Worm (Caenorhabditis elegans) whole organism, midembryonic: Measurements from ENCODE around the gene K03H1.9.

Experiments
- T22C8.4 ChIP-seq: fragments of 200-800 bp; sonication (Bioruptor generic); IDR thresholded peaks from 2 replicates; pipeline ENCODE4 v1.3.6; 2022; ENCODE audit warnings: missing genetic modification characterization, missing compliant biosample characterization
- cog-1 ChIP-seq: sonication (generic microtip); optimal IDR thresholded peaks from 2 replicates; lab custom pipeline; 2016; ENCODE audit warnings: missing genetic modification characterization, missing compliant biosample characterization
- flt-1 ChIP-seq: fragments of 200-800 bp; sonication (Bioruptor generic); IDR thresholded peaks from 2 replicates; pipeline ENCODE4 v1.3.6; 2022; ENCODE audit warnings: missing genetic modification characterization, missing compliant biosample characterization
- klf-2 ChIP-seq: fragments of 200-800 bp; sonication (Bioruptor generic); conservative IDR thresholded peaks from 2 replicates; pipeline ENCODE4 v1.3.6; 2022; ENCODE audit warnings: missing genetic modification reagents, missing genetic modification characterization, missing compliant biosample characterization
- med-1 ChIP-seq: sonication (generic microtip); optimal IDR thresholded peaks from 2 replicates; lab custom pipeline; 2017; ENCODE audit warnings: missing genetic modification characterization, mild to moderate bottlenecking, missing compliant biosample characterization, antibody characterized with exemption, missing genetic modification reagents; ENCODE audit not compliant: insufficient read depth
- ref-1 ChIP-seq: fragments of 200-800 bp; sonication (Bioruptor generic); conservative IDR thresholded peaks from 2 replicates; pipeline ENCODE4 v1.3.6; 2022; ENCODE audit warnings: missing genetic modification reagents, missing genetic modification characterization, missing compliant biosample characterization
- tab-1 ChIP-seq: fragments of 200-800 bp; sonication (Bioruptor generic); IDR thresholded peaks from 2 replicates; pipeline ENCODE4 v1.3.6; 2022; ENCODE audit warnings: missing genetic modification characterization, missing compliant biosample characterization
- ztf-23 ChIP-seq: fragments of 200-800 bp; sonication (Bioruptor generic); IDR thresholded peaks from 2 replicates; pipeline ENCODE4 v1.3.6; 2022; ENCODE audit warnings: missing genetic modification reagents, missing genetic modification characterization, missing compliant biosample characterization
- ztf-29 ChIP-seq: fragments of 200-800 bp; sonication (Bioruptor generic); IDR thresholded peaks from 2 replicates; pipeline ENCODE4 v1.3.6; 2022; ENCODE audit warnings: missing genetic modification reagents, missing genetic modification characterization, missing compliant biosample characterization

The K03H1.9 gene

ce11 chrIII:9930406-9930805, 10.9 kb downstream of the K03H1.9 start:
- TF ChIP-seq klf-2 (GFP tag; lab: Robert Waterston, UW) (no peak), cog-1 (tag; lab: Kevin White, UChicago) (no peak), ztf-29 (GFP tag; lab: Robert Waterston, UW) (no peak), tab-1 (GFP tag; lab: Robert Waterston, UW) (no peak), ref-1 (GFP tag; lab: Robert Waterston, UW) (no peak), flt-1 (GFP tag; lab: Robert Waterston, UW) (no peak), ztf-23 (GFP tag; lab: Robert Waterston, UW) (no peak), med-1 (GFP tag; lab: Kevin White, UChicago) (no peak), T22C8.4 (GFP tag; lab: Robert Waterston, UW) (no peak)

ce11 chrIII:9929525-9929924, 11.8 kb downstream of the K03H1.9 start:
- TF ChIP-seq ref-1 (GFP tag; lab: Robert Waterston, UW): no peak
- TF ChIP-seq klf-2 (GFP tag; lab: Robert Waterston, UW): no peak

- no peak for TF ChIP-seq ref-1 (GFP tag; lab: Robert Waterston, UW)
- TF ChIP-seq cog-1 (tag; lab: Kevin White, UChicago): no peak
- no peak for TF ChIP-seq ztf-29 (GFP tag; lab: Robert Waterston, UW)
- TF ChIP-seq T22C8.4 (GFP tag; lab: Robert Waterston, UW): no peak
- TF ChIP-seq ztf-23 (GFP tag; lab: Robert Waterston, UW): no peak
- no peak for TF ChIP-seq flt-1 (GFP tag; lab: Robert Waterston, UW)
- no peak for TF ChIP-seq med-1 (GFP tag; lab: Kevin White, UChicago)
- no peak for TF ChIP-seq klf-2 (GFP tag; lab: Robert Waterston, UW)
- TF ChIP-seq tab-1 (GFP tag; lab: Robert Waterston, UW): no peak
Observed at ce11 chrIII:9928777-9929176, 12.5 kb downstream of the K03H1.9 start, which contains the start of gene ttr-1. ttr-1 (plus strand) TSS chrIII:9929077.

ce11 chrIII:9927378-9927777, 13.9 kb downstream of the K03H1.9 start, which contains the start of gene ttr-2:
ttr-2 (plus strand) TSS chrIII:9927769.
- no peak for TF ChIP-seq flt-1 (GFP tag; lab: Robert Waterston, UW)
- TF ChIP-seq ztf-29 (GFP tag; lab: Robert Waterston, UW): no peak
- no peak for TF ChIP-seq ref-1 (GFP tag; lab: Robert Waterston, UW)
- no peak for TF ChIP-seq cog-1 (tag; lab: Kevin White, UChicago)
- TF ChIP-seq T22C8.4 (GFP tag; lab: Robert Waterston, UW): no peak
- no peak for TF ChIP-seq ztf-23 (GFP tag; lab: Robert Waterston, UW)
- TF ChIP-seq tab-1 (GFP tag; lab: Robert Waterston, UW): no peak
- TF ChIP-seq med-1 (GFP tag; lab: Kevin White, UChicago): no peak
- no peak for TF ChIP-seq klf-2 (GFP tag; lab: Robert Waterston, UW)

- no peak for TF ChIP-seq flt-1 (GFP tag; lab: Robert Waterston, UW)
- TF ChIP-seq tab-1 (GFP tag; lab: Robert Waterston, UW): no peak
- TF ChIP-seq ztf-23 (GFP tag; lab: Robert Waterston, UW): no peak
- no peak for TF ChIP-seq klf-2 (GFP tag; lab: Robert Waterston, UW)
- TF ChIP-seq ztf-29 (GFP tag; lab: Robert Waterston, UW): no peak
- TF ChIP-seq cog-1 (tag; lab: Kevin White, UChicago): no peak
- TF ChIP-seq med-1 (GFP tag; lab: Kevin White, UChicago): no peak
- TF ChIP-seq T22C8.4 (GFP tag; lab: Robert Waterston, UW): no peak
- no peak for TF ChIP-seq ref-1 (GFP tag; lab: Robert Waterston, UW)
Observed at ce11 chrIII:9926650-9927049, 14.6 kb downstream of the K03H1.9 start, which contains the start of gene ttr-3. ttr-3 (minus strand) TSS chrIII:9926750.

ce11 chrIII:9922874-9923273, 18.4 kb downstream of the K03H1.9 start, which contains the start of gene cbp-2:
cbp-2 (plus strand) TSS chrIII:9923174.
- TF ChIP-seq T22C8.4 (GFP tag; lab: Robert Waterston, UW) (no peak), med-1 (GFP tag; lab: Kevin White, UChicago) (no peak), ztf-29 (GFP tag; lab: Robert Waterston, UW) (no peak), flt-1 (GFP tag; lab: Robert Waterston, UW) (no peak), tab-1 (GFP tag; lab: Robert Waterston, UW) (no peak), cog-1 (tag; lab: Kevin White, UChicago) (no peak), klf-2 (GFP tag; lab: Robert Waterston, UW) (no peak), ztf-23 (GFP tag; lab: Robert Waterston, UW) (no peak), ref-1 (GFP tag; lab: Robert Waterston, UW) (no peak)

- TF ChIP-seq flt-1 (GFP tag; lab: Robert Waterston, UW) (no peak), ztf-29 (GFP tag; lab: Robert Waterston, UW) (no peak), klf-2 (GFP tag; lab: Robert Waterston, UW) (no peak), ref-1 (GFP tag; lab: Robert Waterston, UW) (no peak), med-1 (GFP tag; lab: Kevin White, UChicago) (no peak), T22C8.4 (GFP tag; lab: Robert Waterston, UW) (no peak)
Observed at ce11 chrIII:9922310-9922709, 19.0 kb downstream of the K03H1.9 start.

ce11 chrIII:9920764-9921163, 20.5 kb downstream of the K03H1.9 start, which contains the start of gene F40F12.3:
F40F12.3 (minus strand) TSS chrIII:9920864.
- TF ChIP-seq flt-1 (GFP tag; lab: Robert Waterston, UW): no peak
- TF ChIP-seq tab-1 (GFP tag; lab: Robert Waterston, UW): no peak
- no peak for TF ChIP-seq T22C8.4 (GFP tag; lab: Robert Waterston, UW)
- no peak for TF ChIP-seq ztf-29 (GFP tag; lab: Robert Waterston, UW)
- TF ChIP-seq klf-2 (GFP tag; lab: Robert Waterston, UW): no peak

ce11 chrIII:9913722-9914121, 27.6 kb downstream of the K03H1.9 start, which contains the start of gene cbp-3:
cbp-3 (plus strand) TSS chrIII:9913993.
- TF ChIP-seq tab-1 (GFP tag; lab: Robert Waterston, UW): no peak
- TF ChIP-seq ref-1 (GFP tag; lab: Robert Waterston, UW): no peak
- no peak for TF ChIP-seq flt-1 (GFP tag; lab: Robert Waterston, UW)
- no peak for TF ChIP-seq T22C8.4 (GFP tag; lab: Robert Waterston, UW)
- TF ChIP-seq ztf-23 (GFP tag; lab: Robert Waterston, UW): no peak
- no peak for TF ChIP-seq ztf-29 (GFP tag; lab: Robert Waterston, UW)
- no peak for TF ChIP-seq cog-1 (tag; lab: Kevin White, UChicago)
- no peak for TF ChIP-seq klf-2 (GFP tag; lab: Robert Waterston, UW)
- TF ChIP-seq med-1 (GFP tag; lab: Kevin White, UChicago): no peak
